Fruit fly (Drosophila melanogaster): ENCODE measurements around the gene Arr2.
A peak's percentile ranks its signal among the peaks of the same experiment; 100 is the strongest.

The Arr2 gene

DNA sequence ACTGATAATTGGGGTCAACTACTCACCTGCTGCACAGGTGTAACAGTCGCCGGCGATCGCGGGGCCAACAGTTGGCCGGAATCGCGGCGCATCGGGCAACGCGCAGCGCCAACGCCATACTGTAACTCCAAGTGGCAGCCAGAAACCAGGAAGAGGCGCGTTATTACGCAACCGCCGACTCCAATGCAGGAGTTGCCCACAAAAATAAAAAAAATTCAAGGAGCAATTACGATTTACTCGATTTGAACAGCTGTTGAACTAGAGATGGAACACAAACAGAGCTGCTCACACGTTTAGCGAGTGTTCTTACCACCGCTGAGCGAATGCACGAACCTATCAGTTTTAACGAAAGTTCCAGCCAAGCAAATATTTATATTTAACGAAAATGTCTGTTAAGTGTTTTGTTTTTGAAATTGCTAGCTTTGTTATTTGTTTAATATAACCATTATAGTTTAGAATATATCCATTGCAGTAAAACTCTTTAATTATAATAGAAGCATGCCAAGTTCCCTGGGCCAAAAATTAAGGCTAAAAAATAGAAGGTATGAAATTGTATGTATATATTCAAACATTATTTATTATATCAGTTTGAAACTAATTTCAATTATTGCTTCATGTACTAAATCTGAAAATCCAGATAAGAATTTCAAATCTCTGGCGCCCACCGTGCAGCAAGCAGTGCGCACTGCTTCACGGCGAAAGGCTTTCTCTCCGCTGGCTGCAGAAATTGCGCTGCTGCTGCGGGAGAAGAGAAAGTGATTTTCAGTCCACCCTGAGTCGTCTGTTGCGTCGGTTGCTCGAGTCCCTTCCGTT lies 44.6 kb downstream of the Arr2 start, which contains the start of the genes CG5989 and CG6282 (continued):
- TF ChIP-seq CG9437 (GFP tag; optimal IDR thresholded peaks at IDR 0.05) (peak; percentile 11), tna (GFP tag; IDR thresholded peaks at IDR 0.05; ENCODE audit: partially characterized antibody) (no peak), CG11723 (GFP tag; optimal IDR thresholded peaks at IDR 0.05) (no peak), Bdp1 (GFP tag; optimal IDR thresholded peaks at IDR 0.05) (no peak), CG18764 (GFP tag; optimal IDR thresholded peaks at IDR 0.05) (no peak), lmd (GFP tag; IDR thresholded peaks at IDR 0.05) (no peak), Lhr (GFP tag; optimal IDR thresholded peaks at IDR 0.05) (peak; percentile 73), croc (GFP tag; conservative IDR thresholded peaks at IDR 0.05) (no peak), Bteb2 (GFP tag; optimal IDR thresholded peaks at IDR 0.05) (no peak), jing (GFP tag; optimal IDR thresholded peaks at IDR 0.05) (no peak), CG17385 (GFP tag; optimal IDR thresholded peaks at IDR 0.05) (peak; percentile 39), Atf3 (GFP tag; optimal IDR thresholded peaks at IDR 0.05) (no peak), H15 (GFP tag; IDR thresholded peaks at IDR 0.05) (no peak), CG12236 (GFP tag; optimal IDR thresholded peaks at IDR 0.05) (no peak), Opbp (GFP tag; IDR thresholded peaks at IDR 0.05; ENCODE audit: partially characterized antibody) (peak; percentile 66), Lim3 (GFP tag; IDR thresholded peaks at IDR 0.05) (no peak), hb (GFP tag; IDR thresholded peaks at IDR 0.05; ENCODE audit: partially characterized antibody) (no peak), Atf-2 (GFP tag; optimal IDR thresholded peaks at IDR 0.05) (no peak), nmo (GFP tag; optimal IDR thresholded peaks at IDR 0.05) (peak; percentile 61), en (GFP tag; optimal IDR thresholded peaks at IDR 0.05) (no peak), pum (GFP tag; optimal IDR thresholded peaks at IDR 0.05) (no peak), CG15011 (GFP tag; optimal IDR thresholded peaks at IDR 0.05) (no peak), peb (GFP tag; IDR thresholded peaks at IDR 0.05) (no peak), gce (GFP tag; IDR thresholded peaks at IDR 0.05) (no peak), CG10543 (GFP tag; optimal IDR thresholded peaks at IDR 0.05) (no peak), HLH3B (GFP tag; IDR thresholded peaks at IDR 0.05) (peak; percentile 36; the same call in 1 of the 2 replicates), CG31441 (GFP tag; IDR thresholded peaks at IDR 0.05) (no peak), tap (tag; optimal IDR thresholded peaks at IDR 0.05) (no peak), Myb (GFP tag; optimal IDR thresholded peaks at IDR 0.05) (peak; percentile 71), CG12104 (GFP tag; optimal IDR thresholded peaks at IDR 0.05) (no peak), Ravus (GFP tag; IDR thresholded peaks at IDR 0.05) (no peak), chn (GFP tag; optimal IDR thresholded peaks at IDR 0.05) (no peak), Bgb (GFP tag; IDR thresholded peaks at IDR 0.05; ENCODE audit: partially characterized antibody) (peak; percentile 60), Meics (GFP tag; optimal IDR thresholded peaks at IDR 0.05) (no peak), Vsx1 (GFP tag; optimal IDR thresholded peaks at IDR 0.05) (no peak), Taf1 (GFP tag; IDR thresholded peaks at IDR 0.05) (no peak), CkIIα-i1 (GFP tag; IDR thresholded peaks at IDR 0.05) (no peak), salm (tag; optimal IDR thresholded peaks at IDR 0.05) (no peak), CG2129 (GFP tag; IDR thresholded peaks at IDR 0.05; ENCODE audit: partially characterized antibody) (peak; percentile 23; the same call in 1 of the 2 replicates), kay (GFP tag; optimal IDR thresholded peaks at IDR 0.05) (no peak), CG7963 (GFP tag; IDR thresholded peaks at IDR 0.05; ENCODE audit: partially characterized antibody) (no peak), Elba2 (GFP tag; optimal IDR thresholded peaks at IDR 0.05) (no peak), CG18619 (GFP tag; optimal IDR thresholded peaks at IDR 0.05) (peak; percentile 19), ro (GFP tag; IDR thresholded peaks at IDR 0.05) (no peak), ind (GFP tag; optimal IDR thresholded peaks at IDR 0.05) (no peak), Oaz (GFP tag; IDR thresholded peaks at IDR 0.05) (no peak), CG4404 (GFP tag; IDR thresholded peaks at IDR 0.05) (no peak), CG17829 (tag; optimal IDR thresholded peaks at IDR 0.05) (peak; percentile 31), CG14710 (tag; optimal IDR thresholded peaks at IDR 0.05) (peak; percentile 61), CG1024 (GFP tag; IDR thresholded peaks at IDR 0.05) (no peak)

All from whole organism, embryonic.